Worm (Caenorhabditis elegans): ENCODE data around the gene npr-33.

DNA sequence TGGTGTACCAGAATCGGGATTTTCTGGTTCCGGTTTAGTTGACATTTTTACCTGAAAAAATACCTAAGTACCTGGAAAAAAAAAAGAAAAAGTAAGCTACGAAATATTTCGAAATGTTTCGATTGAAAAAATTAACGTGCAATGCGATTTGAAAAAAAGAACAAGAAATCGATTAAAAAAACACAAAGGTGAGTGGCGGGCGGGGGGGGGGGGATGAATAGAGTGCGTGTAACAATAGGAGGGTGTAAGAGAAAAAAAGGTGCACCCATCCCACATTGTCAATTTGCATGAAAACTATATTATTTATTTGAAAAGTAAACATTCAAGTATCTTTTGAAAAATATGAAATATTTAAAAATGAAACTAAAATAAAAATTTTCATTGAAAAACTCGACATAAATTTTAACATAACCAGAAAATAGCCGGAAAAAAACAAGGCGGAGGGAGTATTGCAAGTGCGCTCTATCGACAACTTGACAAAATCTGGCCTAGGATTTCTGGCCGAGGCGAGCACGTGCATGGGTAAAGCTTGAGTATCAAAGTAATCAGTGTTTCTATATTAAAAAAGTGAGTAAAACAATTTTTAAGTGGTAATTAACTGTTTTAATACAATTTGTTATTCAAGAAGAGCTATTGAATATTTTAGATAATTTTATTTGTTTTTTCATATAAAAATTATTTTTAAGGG, 44.4 kb upstream of the npr-33 start, which contains the start of the genes csb-1 and F53H4.4:
- TF ChIP-seq him-1 (tag; optimal IDR thresholded peaks at IDR 0.05) (no peak), dao-5 (tag; optimal IDR thresholded peaks at IDR 0.05) (no peak), W03F9.2 (tag; optimal IDR thresholded peaks at IDR 0.05) (peak; percentile 76)
